Worm (Caenorhabditis elegans) whole organism, mixed stage, embryonic: ENCODE measurements around the gene tag-243.

ENCODE experiments used
- M03D4.4 ChIP-seq: sonication (generic microtip); optimal IDR thresholded peaks from 2 replicates; lab custom pipeline; 2017; ENCODE audit warnings: mild to moderate bottlenecking, missing genetic modification characterization, missing compliant biosample characterization
- bed-3 ChIP-seq: fragments of 200-800 bp; sonication (Bioruptor generic); optimal IDR thresholded peaks from 3 replicates; lab custom pipeline; 2018; ENCODE audit warnings: mild to moderate bottlenecking, missing genetic modification characterization, moderate library complexity, missing compliant biosample characterization
- blmp-1 ChIP-seq: fragments of 150-350 bp; optimal IDR thresholded peaks from 2 replicates; lab custom pipeline; 2014; ENCODE audit warnings: missing biosample characterization, missing genetic modification characterization
- ceh-39 ChIP-seq: fragments of 150-350 bp; optimal IDR thresholded peaks from 2 replicates; lab custom pipeline; 2014; ENCODE audit warnings: missing biosample characterization, missing genetic modification characterization
- ceh-43 ChIP-seq: fragments of 200-800 bp; sonication (Bioruptor generic); optimal IDR thresholded peaks from 2 replicates; lab custom pipeline; 2018; ENCODE audit warnings: mild to moderate bottlenecking, missing genetic modification characterization, moderate library complexity, missing compliant biosample characterization
- ceh-83 ChIP-seq: fragments of 200-800 bp; sonication (Bioruptor generic); optimal IDR thresholded peaks from 2 replicates; lab custom pipeline; 2018; ENCODE audit warnings: mild to moderate bottlenecking, missing genetic modification characterization, missing compliant biosample characterization
- ces-1 ChIP-seq: fragments of 150-350 bp; optimal IDR thresholded peaks from 2 replicates; lab custom pipeline; 2014; ENCODE audit warnings: missing biosample characterization, missing genetic modification reagents, missing genetic modification characterization
- cnd-1 ChIP-seq: fragments of 200-800 bp; sonication (Bioruptor generic); optimal IDR thresholded peaks from 2 replicates; lab custom pipeline; 2018; ENCODE audit warnings: mild to moderate bottlenecking, missing genetic modification characterization, missing compliant biosample characterization
- drap-1 ChIP-seq: fragments of 200-800 bp; sonication (Bioruptor generic); optimal IDR thresholded peaks from 3 replicates; lab custom pipeline; 2018; ENCODE audit warnings: mild to moderate bottlenecking, missing genetic modification characterization, missing compliant biosample characterization
- elt-1 ChIP-seq: sonication (generic microtip); optimal IDR thresholded peaks from 2 replicates; lab custom pipeline; 2017; ENCODE audit warnings: missing genetic modification characterization, mild to moderate bottlenecking, missing compliant biosample characterization, antibody characterized with exemption, moderate library complexity, borderline replicate concordance; ENCODE audit not compliant: insufficient read depth
- elt-3 ChIP-seq: fragments of 150-350 bp; optimal IDR thresholded peaks from 2 replicates; lab custom pipeline; 2014; ENCODE audit warnings: missing biosample characterization, missing genetic modification characterization
- flh-1 ChIP-seq: fragments of 200-800 bp; sonication (Bioruptor generic); optimal IDR thresholded peaks from 2 replicates; lab custom pipeline; 2018; ENCODE audit warnings: mild to moderate bottlenecking, missing genetic modification characterization, moderate library complexity, missing compliant biosample characterization
- ham-2 ChIP-seq: fragments of 200-800 bp; sonication (Bioruptor generic); optimal IDR thresholded peaks from 2 replicates; lab custom pipeline; 2018; ENCODE audit warnings: mild to moderate bottlenecking, missing genetic modification characterization, missing compliant biosample characterization
- hlh-1 ChIP-seq: fragments of 150-350 bp; optimal IDR thresholded peaks from 2 replicates; lab custom pipeline; 2014; ENCODE audit warnings: missing biosample characterization, missing genetic modification reagents, missing genetic modification characterization
- lin-13 ChIP-seq: fragments of 150-350 bp; optimal IDR thresholded peaks from 2 replicates; lab custom pipeline; 2014; ENCODE audit warnings: missing biosample characterization, missing genetic modification characterization
- lin-32 ChIP-seq: fragments of 200-800 bp; sonication (Bioruptor generic); optimal IDR thresholded peaks from 2 replicates; lab custom pipeline; 2018; ENCODE audit warnings: mild to moderate bottlenecking, missing genetic modification characterization, missing compliant biosample characterization
- lsy-2 ChIP-seq: fragments of 150-350 bp; optimal IDR thresholded peaks from 2 replicates; lab custom pipeline; 2014; ENCODE audit warnings: missing biosample characterization, missing genetic modification characterization
- mab-5 ChIP-seq: fragments of 150-350 bp; optimal IDR thresholded peaks from 2 replicates; lab custom pipeline; 2014; ENCODE audit warnings: missing biosample characterization, missing genetic modification characterization
- mep-1 ChIP-seq: fragments of 150-350 bp; optimal IDR thresholded peaks from 2 replicates; lab custom pipeline; 2017; ENCODE audit warnings: missing biosample characterization, missing genetic modification reagents, missing genetic modification characterization, inconsistent platforms
- mls-2 ChIP-seq: sonication (generic microtip); optimal IDR thresholded peaks from 2 replicates; lab custom pipeline; 2016; ENCODE audit warnings: mild to moderate bottlenecking, missing genetic modification characterization, moderate library complexity, missing compliant biosample characterization
- nhr-12 ChIP-seq: fragments of 150-350 bp; optimal IDR thresholded peaks from 2 replicates; lab custom pipeline; 2014; ENCODE audit warnings: missing biosample characterization, missing genetic modification characterization
- nhr-28 ChIP-seq: fragments of 150-350 bp; optimal IDR thresholded peaks from 2 replicates; lab custom pipeline; 2014; ENCODE audit warnings: missing biosample characterization, missing genetic modification characterization
- nhr-76 ChIP-seq: sonication (generic microtip); optimal IDR thresholded peaks from 2 replicates; lab custom pipeline; 2017; ENCODE audit warnings: missing biosample characterization, missing genetic modification characterization
- pha-4 ChIP-seq: fragments of 150-350 bp; optimal IDR thresholded peaks from 2 replicates; lab custom pipeline; 2018; ENCODE audit warnings: missing biosample characterization, missing genetic modification reagents, missing genetic modification characterization
- sem-2 ChIP-seq: fragments of 200-800 bp; sonication (Bioruptor generic); optimal IDR thresholded peaks from 2 replicates; lab custom pipeline; 2018; ENCODE audit warnings: mild to moderate bottlenecking, missing genetic modification characterization, missing compliant biosample characterization
- snpc-4 ChIP-seq: fragments of 150-350 bp; optimal IDR thresholded peaks from 2 replicates; lab custom pipeline; 2014; ENCODE audit warnings: missing biosample characterization, missing genetic modification characterization
- tbx-8 ChIP-seq: fragments of 200-800 bp; sonication (Bioruptor generic); optimal IDR thresholded peaks from 2 replicates; lab custom pipeline; 2018; ENCODE audit warnings: mild to moderate bottlenecking, missing genetic modification characterization, moderate library complexity, missing compliant biosample characterization
- unc-39 ChIP-seq: fragments of 150-350 bp; optimal IDR thresholded peaks from 2 replicates; lab custom pipeline; 2014; ENCODE audit warnings: missing biosample characterization, missing genetic modification characterization
- unc-62 ChIP-seq: fragments of 150-350 bp; optimal IDR thresholded peaks from 2 replicates; lab custom pipeline; 2014; ENCODE audit warnings: missing biosample characterization, missing genetic modification reagents, missing genetic modification characterization

Gene tag-243

ce11 chrIII:4659426-4659825 is 28.8 kb downstream of the tag-243 start:
- TF ChIP-seq lin-32 (GFP tag; lab: Kevin White, UChicago) (no peak), elt-1 (tag; lab: Kevin White, UChicago) (no peak), pha-4 (tag; lab: Kevin White, UChicago) (no peak), nhr-76 (tag; lab: Kevin White, UChicago) (no peak), blmp-1 (tag; lab: Kevin White, UChicago) (no peak), lin-13 (tag; lab: Kevin White, UChicago) (no peak), ham-2 (GFP tag; lab: Kevin White, UChicago) (no peak), tbx-8 (GFP tag; lab: Kevin White, UChicago) (no peak), mep-1 (no peak), bed-3 (no peak), snpc-4 (tag; lab: Kevin White, UChicago) (no peak), lsy-2 (tag; lab: Kevin White, UChicago) (no peak), mab-5 (no peak), elt-3 (no peak)

DNA sequence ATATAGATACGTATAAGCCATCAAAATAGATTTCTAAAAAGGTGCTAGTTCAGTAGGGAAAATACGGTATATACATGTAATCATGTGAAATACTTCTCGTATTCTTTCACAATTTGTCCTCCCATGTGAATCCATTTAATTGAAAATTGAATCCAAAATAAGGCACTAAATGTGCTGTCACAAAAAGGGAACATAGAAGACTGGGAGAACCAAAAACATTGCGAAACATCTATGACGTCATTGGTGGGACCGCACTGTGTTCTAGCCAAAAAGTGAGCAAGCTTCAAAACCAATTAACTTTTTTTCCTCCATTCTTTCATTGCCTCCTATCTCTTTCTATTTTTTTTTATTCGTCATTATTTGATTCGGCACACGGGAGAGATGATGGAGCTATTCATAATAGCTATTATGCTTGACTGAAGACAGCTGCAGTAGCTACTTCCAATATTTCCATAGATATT is 29.8 kb downstream of the tag-243 start, which contains the start of gene cdka-1:
TSS of gene cdka-1 (plus strand) at position 411 of the 461 bp plus-strand sequence.
- TF ChIP-seq ces-1 (GFP tag; lab: Kevin White, UChicago) = peak; percentile 16
- TF ChIP-seq ceh-43 (GFP tag; lab: Kevin White, UChicago) = no peak

ce11 chrIII:4657386-4657785 is 30.9 kb downstream of the tag-243 start:
- no peak for TF ChIP-seq nhr-12 (tag; lab: Kevin White, UChicago)
- TF ChIP-seq ces-1 (GFP tag; lab: Kevin White, UChicago) = peak; percentile 75

DNA sequence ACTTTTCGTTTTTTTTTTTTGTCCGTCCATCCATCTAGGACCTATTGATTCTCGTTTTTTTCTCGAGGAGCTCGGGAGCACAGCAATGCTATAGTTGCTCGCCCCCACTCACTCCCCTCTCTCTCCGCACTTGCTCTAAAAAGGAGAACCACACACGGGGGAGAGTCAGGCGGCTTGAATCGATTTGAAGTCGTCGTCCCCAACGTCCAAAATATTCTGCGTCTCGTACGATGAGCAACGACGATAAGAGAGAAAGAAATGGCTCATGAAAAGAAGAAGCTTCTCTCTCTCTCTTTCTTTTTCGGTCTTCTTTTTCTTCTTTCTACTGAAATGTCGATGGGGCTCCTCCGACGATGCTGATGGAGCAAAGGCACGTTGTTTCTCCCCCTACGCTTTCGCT is 31.8 kb downstream of the tag-243 start:
- TF ChIP-seq ces-1 (GFP tag; lab: Kevin White, UChicago) (peak; percentile 70), ceh-83 (GFP tag; lab: Kevin White, UChicago) (no peak), nhr-28 (tag; lab: Kevin White, UChicago) (no peak), elt-1 (tag; lab: Kevin White, UChicago) (no peak), sem-2 (GFP tag; lab: Kevin White, UChicago) (no peak), ham-2 (GFP tag; lab: Kevin White, UChicago) (no peak), mls-2 (tag; lab: Kevin White, UChicago) (no peak), drap-1 (GFP tag; lab: Kevin White, UChicago) (no peak)

- TF ChIP-seq nhr-28 (tag; lab: Kevin White, UChicago) (no peak), hlh-1 (tag; lab: Kevin White, UChicago) (no peak), ceh-39 (tag; lab: Kevin White, UChicago) (no peak), lin-32 (GFP tag; lab: Kevin White, UChicago) (no peak), sem-2 (GFP tag; lab: Kevin White, UChicago) (no peak), blmp-1 (tag; lab: Kevin White, UChicago) (no peak), unc-39 (tag; lab: Kevin White, UChicago) (no peak), ham-2 (GFP tag; lab: Kevin White, UChicago) (no peak), lsy-2 (tag; lab: Kevin White, UChicago) (no peak), lin-13 (tag; lab: Kevin White, UChicago) (no peak)
- TF ChIP-seq, all 35 proteins: peak for 0
Measured at ce11 chrIII:4655402-4655801, 32.9 kb downstream of the tag-243 start, which contains the start of gene T23F11.2. Gene T23F11.2, minus strand, starts transcription at chrIII:4655502.

- TF ChIP-seq mab-5 (no peak), M03D4.4 (tag; lab: Kevin White, UChicago) (no peak), ceh-43 (GFP tag; lab: Kevin White, UChicago) (no peak)
Measured at ce11 chrIII:4653912-4654311, 34.3 kb downstream of the tag-243 start.

ce11 chrIII:4653374-4653773 is 34.9 kb downstream of the tag-243 start:
- no peak for TF ChIP-seq unc-62 (GFP tag; lab: Kevin White, UChicago)
- no peak for TF ChIP-seq mab-5
- TF ChIP-seq nhr-12 (tag; lab: Kevin White, UChicago) = no peak
- no peak for TF ChIP-seq elt-1 (tag; lab: Kevin White, UChicago)
- no peak for TF ChIP-seq lsy-2 (tag; lab: Kevin White, UChicago)
- no peak for TF ChIP-seq hlh-1 (tag; lab: Kevin White, UChicago)
- no peak for TF ChIP-seq ceh-43 (GFP tag; lab: Kevin White, UChicago)
- no peak for TF ChIP-seq elt-3
- no peak for TF ChIP-seq tbx-8 (GFP tag; lab: Kevin White, UChicago)
- TF ChIP-seq sem-2 (GFP tag; lab: Kevin White, UChicago) = no peak
- TF ChIP-seq cnd-1 (tag; lab: Kevin White, UChicago) = no peak
- no peak for TF ChIP-seq ces-1 (GFP tag; lab: Kevin White, UChicago)
- TF ChIP-seq flh-1 = no peak
- TF ChIP-seq nhr-76 (tag; lab: Kevin White, UChicago) = no peak
